Fruit fly (Drosophila melanogaster) whole organism, embryonic: ENCODE data around the gene mRpL16.
A peak's percentile ranks its signal among the peaks of the same experiment; 100 is the strongest.

Source experiments
- Atf3 ChIP-seq: fragments of 200-800 bp; sonication (Bioruptor generic); optimal IDR thresholded peaks from 3 replicates; lab custom pipeline; 2016; ENCODE audit warnings: missing biosample characterization, missing genetic modification characterization
- C15 ChIP-seq: fragments of 200-800 bp; sonication (Bioruptor generic); IDR thresholded peaks from 3 replicates; pipeline ENCODE4 v1.3.6; 2022; ENCODE audit warnings: missing biosample characterization, missing genetic modification characterization
- CG1024 ChIP-seq: fragments of 200-800 bp; sonication (Bioruptor generic); IDR thresholded peaks from 2 replicates; pipeline ENCODE4 v1.3.6; 2022; ENCODE audit warnings: missing biosample characterization, missing genetic modification characterization
- CG10321 ChIP-seq: fragments of 200-800 bp; sonication (Bioruptor generic); IDR thresholded peaks from 2 replicates; pipeline ENCODE4 v1.3.6; 2022; ENCODE audit warnings: missing biosample characterization, missing genetic modification characterization
- CG11247 ChIP-seq: fragments of 200-800 bp; sonication (Bioruptor generic); IDR thresholded peaks from 2 replicates; pipeline ENCODE4 v1.3.6; 2022; ENCODE audit warnings: missing biosample characterization, missing genetic modification characterization
- CG11560 ChIP-seq: fragments of 200-800 bp; sonication (Bioruptor generic); IDR thresholded peaks from 3 replicates; pipeline ENCODE4 v1.3.6; 2022; ENCODE audit warnings: missing biosample characterization, missing genetic modification characterization
- CG12236 ChIP-seq: fragments of 200-800 bp; sonication (Bioruptor generic); optimal IDR thresholded peaks from 2 replicates; lab custom pipeline; 2016; ENCODE audit warnings: missing biosample characterization, missing genetic modification characterization
- CG1233 ChIP-seq: fragments of 200-800 bp; sonication (Bioruptor generic); optimal IDR thresholded peaks from 4 replicates; lab custom pipeline; 2018; ENCODE audit warnings: missing biosample characterization, mild to moderate bottlenecking, missing genetic modification characterization
- CG12744 ChIP-seq: fragments of 200-800 bp; sonication (Bioruptor generic); optimal IDR thresholded peaks from 2 replicates; lab custom pipeline; 2016; ENCODE audit warnings: missing biosample characterization, missing genetic modification characterization
- CG13287 ChIP-seq: fragments of 200-800 bp; sonication (Bioruptor generic); IDR thresholded peaks from 2 replicates; pipeline ENCODE4 v1.3.6; 2022; ENCODE audit warnings: missing biosample characterization, missing genetic modification characterization; ENCODE audit not compliant: partially characterized antibody
- CG13296 ChIP-seq: fragments of 200-800 bp; sonication (Bioruptor generic); optimal IDR thresholded peaks from 3 replicates; lab custom pipeline; 2018; ENCODE audit warnings: missing biosample characterization, mild to moderate bottlenecking, missing genetic modification characterization
- CG15011 ChIP-seq: fragments of 200-800 bp; sonication (Bioruptor generic); optimal IDR thresholded peaks from 3 replicates; lab custom pipeline; 2018; ENCODE audit warnings: missing biosample characterization, mild to moderate bottlenecking, missing genetic modification characterization
- CG1647 ChIP-seq: fragments of 200-800 bp; sonication (Bioruptor generic); optimal IDR thresholded peaks from 3 replicates; lab custom pipeline; 2016; ENCODE audit warnings: missing biosample characterization, missing genetic modification characterization
- CG32532 ChIP-seq: fragments of 200-800 bp; sonication (Bioruptor generic); IDR thresholded peaks from 2 replicates; pipeline ENCODE4 v1.3.6; 2022; ENCODE audit warnings: missing biosample characterization, missing genetic modification characterization
- CG32772 ChIP-seq: fragments of 200-800 bp; sonication (Bioruptor generic); IDR thresholded peaks from 2 replicates; pipeline ENCODE4 v1.3.6; 2022; ENCODE audit warnings: missing biosample characterization, missing genetic modification characterization
- CG3281 ChIP-seq: fragments of 200-800 bp; sonication (Bioruptor generic); optimal IDR thresholded peaks from 3 replicates; lab custom pipeline; 2017; ENCODE audit warnings: missing biosample characterization, mild to moderate bottlenecking, missing genetic modification characterization
- CG34224 ChIP-seq: fragments of 200-800 bp; sonication (Bioruptor generic); IDR thresholded peaks from 3 replicates; pipeline ENCODE4 v1.3.6; 2022; ENCODE audit warnings: missing biosample characterization, missing genetic modification characterization; ENCODE audit not compliant: partially characterized antibody
- CG3995 ChIP-seq: fragments of 200-800 bp; sonication (Bioruptor generic); optimal IDR thresholded peaks from 3 replicates; lab custom pipeline; 2016; ENCODE audit warnings: missing biosample characterization, missing genetic modification characterization
- CG4854 ChIP-seq: fragments of 200-800 bp; sonication (Bioruptor generic); optimal IDR thresholded peaks from 2 replicates; lab custom pipeline; 2016; ENCODE audit warnings: missing biosample characterization, missing genetic modification characterization, inconsistent platforms
- CG6765 ChIP-seq: fragments of 200-800 bp; sonication (Bioruptor generic); optimal IDR thresholded peaks from 3 replicates; lab custom pipeline; 2017; ENCODE audit warnings: missing biosample characterization, mild to moderate bottlenecking, missing genetic modification characterization
- CG7963 ChIP-seq: fragments of 200-800 bp; sonication (Bioruptor generic); IDR thresholded peaks from 3 replicates; pipeline ENCODE4 v1.3.6; 2022; ENCODE audit warnings: missing biosample characterization, missing genetic modification characterization; ENCODE audit not compliant: partially characterized antibody
- CG8359 ChIP-seq: fragments of 200-800 bp; sonication (Bioruptor generic); optimal IDR thresholded peaks from 2 replicates; lab custom pipeline; 2017; ENCODE audit warnings: missing biosample characterization, mild to moderate bottlenecking, missing genetic modification characterization, borderline replicate concordance
- CG8944 ChIP-seq: fragments of 200-800 bp; sonication (Bioruptor generic); optimal IDR thresholded peaks from 3 replicates; lab custom pipeline; 2016; ENCODE audit warnings: missing biosample characterization, missing genetic modification characterization
- Dfd ChIP-seq, 2 experiments: fragments of >200 bp; optimal IDR thresholded peaks; 2 replicates each; lab custom pipeline; 2017; ENCODE audit warnings: missing biosample characterization in 2 of 2, missing genetic modification characterization in 2 of 2
- Dll ChIP-seq: fragments of 200-800 bp; sonication (Bioruptor generic); IDR thresholded peaks from 4 replicates; pipeline ENCODE4 v1.3.6; 2022; ENCODE audit warnings: missing biosample characterization, missing genetic modification characterization; ENCODE audit not compliant: partially characterized antibody
- Doc3 ChIP-seq: fragments of 200-800 bp; sonication (Bioruptor generic); IDR thresholded peaks from 3 replicates; pipeline ENCODE4 v1.3.6; 2022; ENCODE audit warnings: missing biosample characterization, missing genetic modification characterization; ENCODE audit not compliant: partially characterized antibody
- Ets65A ChIP-seq: fragments of 200-800 bp; sonication (Bioruptor generic); peaks from one replicate; lab custom pipeline; 2016; ENCODE audit warnings: missing biosample characterization, missing genetic modification characterization
- Hmx ChIP-seq: fragments of 200-800 bp; sonication (Bioruptor generic); optimal IDR thresholded peaks from 2 replicates; lab custom pipeline; 2016; ENCODE audit warnings: missing biosample characterization, missing genetic modification characterization
- MESR4 ChIP-seq: fragments of 200-800 bp; sonication (Bioruptor generic); optimal IDR thresholded peaks from 2 replicates; lab custom pipeline; 2018; ENCODE audit warnings: missing biosample characterization, mild to moderate bottlenecking, missing genetic modification characterization, moderate library complexity
- Med ChIP-seq: fragments of 200-800 bp; sonication (Bioruptor generic); peaks from one replicate; lab custom pipeline; 2016; ENCODE audit warnings: missing biosample characterization, missing genetic modification characterization, mild to moderate bottlenecking, inconsistent platforms, moderate library complexity
- NC2β ChIP-seq: fragments of 200-800 bp; sonication (Bioruptor generic); optimal IDR thresholded peaks from 2 replicates; lab custom pipeline; 2016; ENCODE audit warnings: missing biosample characterization, missing genetic modification characterization
- ash1 ChIP-seq: fragments of 200-800 bp; sonication (Bioruptor generic); optimal IDR thresholded peaks from 2 replicates; lab custom pipeline; 2018; ENCODE audit warnings: missing biosample characterization, mild to moderate bottlenecking, missing genetic modification characterization
- cad ChIP-seq: fragments of >200 bp; optimal IDR thresholded peaks from 2 replicates; lab custom pipeline; 2017; ENCODE audit warnings: missing biosample characterization, missing genetic modification characterization
- cato ChIP-seq: fragments of 200-800 bp; sonication (Bioruptor generic); optimal IDR thresholded peaks from 2 replicates; lab custom pipeline; 2016; ENCODE audit warnings: missing biosample characterization, missing genetic modification characterization, borderline replicate concordance
- crc ChIP-seq: fragments of 200-800 bp; sonication (Bioruptor generic); optimal IDR thresholded peaks from 2 replicates; lab custom pipeline; 2016; ENCODE audit warnings: missing biosample characterization, missing genetic modification characterization
- croc ChIP-seq: fragments of 200-800 bp; sonication (Bioruptor generic); conservative IDR thresholded peaks from 3 replicates; pipeline ENCODE4 v1.3.6; 2022; ENCODE audit warnings: missing biosample characterization, missing genetic modification characterization
- crol ChIP-seq: fragments of 200-800 bp; sonication (Bioruptor generic); IDR thresholded peaks from 2 replicates; pipeline ENCODE4 v1.3.6; 2022; ENCODE audit warnings: missing biosample characterization, missing genetic modification characterization
- ewg ChIP-seq: fragments of 200-800 bp; sonication (Bioruptor generic); optimal IDR thresholded peaks from 3 replicates; lab custom pipeline; 2017; ENCODE audit warnings: mild to moderate bottlenecking, missing biosample characterization, missing genetic modification reagents, missing genetic modification characterization
- fd102C ChIP-seq: fragments of 200-800 bp; sonication (Bioruptor generic); optimal IDR thresholded peaks from 2 replicates; lab custom pipeline; 2018; ENCODE audit warnings: missing biosample characterization, mild to moderate bottlenecking, missing genetic modification characterization, moderate library complexity
- gsb-n ChIP-seq: fragments of 200-800 bp; sonication (Bioruptor generic); optimal IDR thresholded peaks from 3 replicates; lab custom pipeline; 2018; ENCODE audit warnings: missing biosample characterization, mild to moderate bottlenecking, missing genetic modification characterization
- onecut ChIP-seq: fragments of 200-800 bp; sonication (Bioruptor generic); IDR thresholded peaks from 2 replicates; pipeline ENCODE4 v1.3.6; 2022; ENCODE audit warnings: missing biosample characterization, missing genetic modification characterization
- p53 ChIP-seq: fragments of 200-800 bp; sonication (Bioruptor generic); optimal IDR thresholded peaks from 2 replicates; lab custom pipeline; 2016; ENCODE audit warnings: missing biosample characterization, missing genetic modification characterization
- pros ChIP-seq: fragments of 200-800 bp; sonication (Bioruptor generic); optimal IDR thresholded peaks from 3 replicates; lab custom pipeline; 2019; ENCODE audit warnings: missing biosample characterization, mild to moderate bottlenecking, missing genetic modification characterization, moderate library complexity
- sd ChIP-seq: fragments of 200-800 bp; sonication (Bioruptor generic); optimal IDR thresholded peaks from 3 replicates; lab custom pipeline; 2018; ENCODE audit warnings: missing biosample characterization, mild to moderate bottlenecking, missing genetic modification characterization, moderate library complexity
- sens-2 ChIP-seq: fragments of 200-800 bp; sonication (Bioruptor generic); IDR thresholded peaks from 2 replicates; pipeline ENCODE4 v1.3.6; 2022; ENCODE audit warnings: missing biosample characterization, missing genetic modification characterization
- sima ChIP-seq: fragments of 200-800 bp; sonication (Bioruptor generic); optimal IDR thresholded peaks from 2 replicates; lab custom pipeline; 2016; ENCODE audit warnings: missing biosample characterization, missing genetic modification characterization
- slou ChIP-seq: fragments of 200-800 bp; sonication (Bioruptor generic); optimal IDR thresholded peaks from 3 replicates; lab custom pipeline; 2016; ENCODE audit warnings: missing biosample characterization, missing genetic modification characterization
- stc ChIP-seq: fragments of 200-800 bp; sonication (Bioruptor generic); IDR thresholded peaks from 2 replicates; pipeline ENCODE4 v1.3.6; 2022; ENCODE audit warnings: missing biosample characterization, missing genetic modification characterization
- trh ChIP-seq: fragments of 200-800 bp; sonication (Bioruptor generic); optimal IDR thresholded peaks from 2 replicates; lab custom pipeline; 2016; ENCODE audit warnings: missing biosample characterization, missing genetic modification characterization
- tx ChIP-seq: fragments of 200-800 bp; sonication (Bioruptor generic); optimal IDR thresholded peaks from 2 replicates; lab custom pipeline; 2016; ENCODE audit warnings: missing biosample characterization, missing genetic modification characterization
- zfh1 ChIP-seq: fragments of 200-800 bp; sonication (Bioruptor generic); IDR thresholded peaks from 3 replicates; pipeline ENCODE4 v1.3.6; 2022; ENCODE audit warnings: missing biosample characterization, missing genetic modification characterization

The mRpL16 gene

dm6 chrX:1877107-1877736 is 12.8 kb upstream of the mRpL16 start, which contains the start of the genes CG14817 and CG14805 (continued):
- TF ChIP-seq CG34224 (GFP tag; lab: Robert Waterston, UW) = peak; percentile 67
- no peak for TF ChIP-seq CG11247 (GFP tag; lab: Robert Waterston, UW)
- TF ChIP-seq MESR4 (GFP tag; lab: Kevin White, UChicago) = peak; percentile 87
- TF ChIP-seq CG3995 (GFP tag; lab: Kevin White, UChicago) = peak; percentile 54
- no peak for TF ChIP-seq pros (GFP tag; lab: Kevin White, UChicago)
- peak; percentile 95 for TF ChIP-seq Med (GFP tag; lab: Kevin White, UChicago)
- peak; percentile 85 for TF ChIP-seq ash1 (GFP tag; lab: Kevin White, UChicago)
- TF ChIP-seq zfh1 (GFP tag; lab: Robert Waterston, UW) = peak; percentile 51; the same call in 1 of the 3 replicates
- TF ChIP-seq CG32772 (GFP tag; lab: Robert Waterston, UW) = no peak
- TF ChIP-seq Hmx (GFP tag; lab: Kevin White, UChicago) = no peak
- no peak for TF ChIP-seq cato (GFP tag; lab: Kevin White, UChicago)
- TF ChIP-seq onecut = peak; percentile 76
- no peak for TF ChIP-seq CG10321
- peak; percentile 55; the same call in 2 of the 4 replicates for TF ChIP-seq Dll (GFP tag; lab: Robert Waterston, UW)
- peak; percentile 91 for TF ChIP-seq Ets65A (GFP tag; lab: Kevin White, UChicago)
- no peak for TF ChIP-seq sima
- no peak for TF ChIP-seq CG7963 (GFP tag; lab: Robert Waterston, UW)
- no peak for TF ChIP-seq CG11560 (tag; lab: Robert Waterston, UW)
- peak; percentile 89 for TF ChIP-seq CG3281 (GFP tag; lab: Kevin White, UChicago)
- TF ChIP-seq sd (tag; lab: Kevin White, UChicago) = no peak
- TF ChIP-seq C15 (GFP tag; lab: Robert Waterston, UW) = 0 out of 3 replicates have a peak, but pooled peaks have one; percentile 44
- no peak for TF ChIP-seq slou (GFP tag; lab: Kevin White, UChicago)
- TF ChIP-seq CG8359 (GFP tag; lab: Kevin White, UChicago) = peak; percentile 31
- TF ChIP-seq stc = peak; percentile 54
- no peak for TF ChIP-seq Atf3 (GFP tag; lab: Kevin White, UChicago)
- TF ChIP-seq Dfd (GFP tag; optimal IDR thresholded peaks at IDR 0.05; lab: Kevin White, UChicago) = no peak
- TF ChIP-seq CG13287 (GFP tag; lab: Robert Waterston, UW) = peak; percentile 70
- peak; percentile 27 for TF ChIP-seq crc (GFP tag; lab: Kevin White, UChicago)
- TF ChIP-seq ewg (GFP tag; lab: Kevin White, UChicago) = peak; percentile 20
- no peak for TF ChIP-seq trh (GFP tag; lab: Kevin White, UChicago)
- TF ChIP-seq CG1647 (GFP tag; lab: Kevin White, UChicago) = peak; percentile 52
- TF ChIP-seq cad = no peak
- TF ChIP-seq fd102C = peak; percentile 14
- no peak for TF ChIP-seq p53 (GFP tag; lab: Kevin White, UChicago)
- peak; percentile 19 for TF ChIP-seq CG12744 (GFP tag; lab: Kevin White, UChicago)
- no peak for TF ChIP-seq croc (GFP tag; lab: Robert Waterston, UW)
- peak; percentile 65 for TF ChIP-seq NC2β
- TF ChIP-seq Doc3 (GFP tag; lab: Robert Waterston, UW) = 0 out of 3 replicates have a peak, but pooled peaks have one; percentile 36
- no peak for TF ChIP-seq CG12236
- TF ChIP-seq CG32532 = peak; percentile 70
- no peak for TF ChIP-seq tx (GFP tag; lab: Kevin White, UChicago)
- TF ChIP-seq crol (GFP tag; lab: Robert Waterston, UW) = no peak
- TF ChIP-seq CG1024 = no peak
- TF ChIP-seq CG8944 (GFP tag; lab: Kevin White, UChicago) = no peak
- TF ChIP-seq CG15011 (GFP tag; lab: Kevin White, UChicago) = no peak
- peak; percentile 83 for TF ChIP-seq CG1233 (GFP tag; lab: Kevin White, UChicago)
- TF ChIP-seq gsb-n (tag; lab: Kevin White, UChicago) = peak; percentile 67
- TF ChIP-seq CG6765 = peak; percentile 93
- TF ChIP-seq CG13296 (GFP tag; lab: Kevin White, UChicago) = peak; percentile 92
- peak; percentile 41 for TF ChIP-seq sens-2
- peak; percentile 48 for TF ChIP-seq CG4854
